Worm (Caenorhabditis elegans): Measurements from ENCODE around the gene srd-59.

DNA sequence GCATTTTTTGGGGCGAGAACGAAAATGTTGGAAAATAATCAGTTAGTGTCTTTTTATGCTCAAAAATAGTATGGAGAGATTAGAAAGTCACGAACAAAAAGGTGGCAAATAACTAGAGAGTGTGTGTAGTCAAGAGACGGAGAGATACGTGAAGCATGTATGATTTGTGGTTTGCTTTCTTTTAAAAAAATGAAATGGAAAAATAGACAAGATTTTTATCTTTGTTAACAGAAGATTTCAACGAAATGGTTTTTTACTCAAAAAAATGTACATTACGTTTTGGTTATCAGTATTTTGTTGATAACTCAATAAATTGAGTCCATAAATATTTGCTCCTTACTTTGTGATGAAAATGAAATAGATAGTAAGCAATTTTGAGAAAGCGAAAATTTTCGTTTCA lies 2.7 kb downstream of the srd-59 start, which contains the start of gene dhs-7:
- TF ChIP-seq lin-54 (GFP tag; optimal IDR thresholded peaks at IDR 0.05), result no peak
- no peak for TF ChIP-seq nfya-1 (tag; optimal IDR thresholded peaks at IDR 0.05; ENCODE audit: borderline replicate concordance, insufficient read depth)
